Worm (Caenorhabditis elegans): Measurements from ENCODE around the gene trpp-3.

- TF ChIP-seq pha-4 (tag; optimal IDR thresholded peaks at IDR 0.05): no peak
- TF ChIP-seq fkh-3 (tag; optimal IDR thresholded peaks at IDR 0.05): no peak
- TF ChIP-seq chd-7 (tag; optimal IDR thresholded peaks at IDR 0.05): no peak
- TF ChIP-seq efl-1 (GFP tag; optimal IDR thresholded peaks at IDR 0.05): no peak
- TF ChIP-seq aptf-3 (GFP tag; IDR thresholded peaks at IDR 0.05): no peak
- TF ChIP-seq snpc-1.3 (tag; optimal IDR thresholded peaks at IDR 0.05; ENCODE audit: insufficient read depth): no peak
- TF ChIP-seq F37B4.10 (GFP tag; IDR thresholded peaks at IDR 0.05): no peak
- TF ChIP-seq sea-2 (GFP tag; IDR thresholded peaks at IDR 0.05): no peak
- TF ChIP-seq egl-18 (GFP tag; IDR thresholded peaks at IDR 0.05): no peak
- TF ChIP-seq gei-17 (GFP tag; optimal IDR thresholded peaks at IDR 0.05): no peak
Measured at ce11 chrIII:9564410-9564809, 39.1 kb downstream of the trpp-3 start, which contains the start of gene C48B4.10.

Measured in whole organism, young adult.